Fruit fly (Drosophila melanogaster) Kc167 (cell line): ENCODE results near the gene Ibf1.

Experiments used
- Myc ChIP-seq: fragments of >200 bp; optimal IDR thresholded peaks from 2 replicates; lab custom pipeline; 2017; ENCODE audit warnings: missing external identifiers
- h ChIP-seq: fragments of >200 bp; optimal IDR thresholded peaks from 3 replicates; lab custom pipeline; 2018; ENCODE audit warnings: missing external identifiers
- insv ChIP-seq: fragments of >200 bp; optimal IDR thresholded peaks from 3 replicates; lab custom pipeline; 2018; ENCODE audit warnings: missing external identifiers
- psq ChIP-seq: fragments of >200 bp; optimal IDR thresholded peaks from 2 replicates; lab custom pipeline; 2017; ENCODE audit warnings: missing external identifiers

DNA sequence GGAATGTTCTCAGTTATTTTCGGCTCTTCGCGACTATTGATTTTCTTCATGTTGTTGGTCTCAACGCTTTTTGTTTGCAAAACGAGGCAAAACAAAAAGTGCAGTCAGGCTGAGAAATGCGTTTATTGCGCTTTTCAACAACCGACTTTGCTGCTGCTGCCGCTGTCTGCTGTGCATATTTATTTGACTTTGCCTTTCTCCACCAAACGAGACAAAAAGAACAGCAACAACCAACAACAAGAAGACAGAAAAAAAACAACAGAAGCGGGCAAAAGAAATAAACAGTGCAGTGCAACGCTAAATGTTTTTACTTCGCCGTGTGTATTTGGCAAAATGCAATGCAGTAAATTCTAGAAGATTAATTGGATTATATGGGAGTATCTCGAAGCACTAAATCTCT is 36.4 kb upstream of the Ibf1 start:
- TF ChIP-seq h = no peak
- TF ChIP-seq psq = no peak
- TF ChIP-seq insv (lab: Kevin White, UChicago) = no peak
- no peak for TF ChIP-seq Myc
